Fruit fly (Drosophila melanogaster): ENCODE data around the gene CG31251.

DNA sequence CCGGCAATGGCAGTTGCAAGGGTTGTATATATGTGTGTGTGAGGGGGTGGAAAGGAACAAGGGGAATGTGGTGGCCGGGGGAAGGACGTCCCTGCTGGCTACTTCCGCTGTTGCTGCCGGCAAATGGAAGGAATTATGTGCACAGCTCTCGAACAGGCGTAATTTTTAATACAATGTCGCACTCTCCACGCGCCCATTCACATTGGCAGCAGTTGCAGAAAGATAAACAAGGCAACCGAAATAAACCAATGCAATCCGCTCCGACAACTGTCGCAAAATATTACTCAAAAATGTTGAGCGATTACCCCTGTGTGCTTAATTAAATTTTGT is 26.9 kb upstream of the CG31251 start:
- no peak for TF ChIP-seq CG13204 (GFP tag; optimal IDR thresholded peaks at IDR 0.05)
- no peak for TF ChIP-seq EcR (GFP tag; optimal IDR thresholded peaks at IDR 0.05)
- no peak for TF ChIP-seq CG4496 (GFP tag; IDR thresholded peaks at IDR 0.05)
- no peak for TF ChIP-seq fd96Ca (GFP tag; IDR thresholded peaks at IDR 0.05)
- TF ChIP-seq CG17806 (tag; optimal IDR thresholded peaks at IDR 0.05), result no peak
- no peak for TF ChIP-seq D1 (tag; optimal IDR thresholded peaks at IDR 0.05)
- TF ChIP-seq rn (GFP tag; IDR thresholded peaks at IDR 0.05), result no peak
- no peak for TF ChIP-seq Ets98B (GFP tag; IDR thresholded peaks at IDR 0.05)
- TF ChIP-seq CG12605 (GFP tag; IDR thresholded peaks at IDR 0.05), result no peak
- TF ChIP-seq CG10348 (GFP tag; IDR thresholded peaks at IDR 0.05), result no peak
- no peak for TF ChIP-seq CG34367 (tag; optimal IDR thresholded peaks at IDR 0.05)
- no peak for TF ChIP-seq CG15710 (tag; optimal IDR thresholded peaks at IDR 0.05)
